Worm (Caenorhabditis elegans) whole organism, young adult: ENCODE data around the gene pqn-87.

ENCODE experiments used
- C06A6.2 ChIP-seq: fragments of 200-800 bp; sonication (Bioruptor generic); conservative IDR thresholded peaks from 2 replicates; pipeline ENCODE4 v1.3.6; 2022; ENCODE audit warnings: missing genetic modification characterization, missing compliant biosample characterization
- F10E7.11 ChIP-seq: sonication (generic microtip); optimal IDR thresholded peaks from 2 replicates; lab custom pipeline; 2017; ENCODE audit warnings: mild to moderate bottlenecking, missing genetic modification characterization, moderate library complexity, missing compliant biosample characterization
- F49E8.2 ChIP-seq: sonication (generic microtip); optimal IDR thresholded peaks from 3 replicates; lab custom pipeline; 2017; ENCODE audit warnings: missing genetic modification characterization, mild to moderate bottlenecking, missing compliant biosample characterization, antibody characterized with exemption, moderate library complexity; ENCODE audit not compliant: insufficient read depth
- F57A8.1 ChIP-seq: fragments of 200-800 bp; sonication (Bioruptor generic); optimal IDR thresholded peaks from 2 replicates; lab custom pipeline; 2018; ENCODE audit warnings: mild to moderate bottlenecking, missing genetic modification characterization, moderate library complexity, missing compliant biosample characterization
- K11D2.4 ChIP-seq: fragments of 200-800 bp; sonication (Bioruptor generic); IDR thresholded peaks from 2 replicates; pipeline ENCODE4 v1.3.6; 2022; ENCODE audit warnings: missing genetic modification reagents, missing genetic modification characterization, missing compliant biosample characterization
- K12H6.12 ChIP-seq: fragments of 200-800 bp; sonication (Bioruptor generic); optimal IDR thresholded peaks from 2 replicates; lab custom pipeline; 2018; ENCODE audit warnings: mild to moderate bottlenecking, missing genetic modification characterization, missing compliant biosample characterization
- T07F8.4 ChIP-seq: sonication (generic microtip); optimal IDR thresholded peaks from 2 replicates; lab custom pipeline; 2016; ENCODE audit warnings: mild to moderate bottlenecking, missing genetic modification characterization, moderate library complexity, missing compliant biosample characterization
- Y53F4B.3 ChIP-seq: fragments of 200-800 bp; sonication (Bioruptor generic); IDR thresholded peaks from 2 replicates; pipeline ENCODE4 v1.3.6; 2022; ENCODE audit warnings: missing genetic modification reagents, missing genetic modification characterization, missing compliant biosample characterization
- Y67H2A.10 ChIP-seq: fragments of 200-800 bp; sonication (Bioruptor generic); conservative IDR thresholded peaks from 2 replicates; pipeline ENCODE4 v1.3.6; 2022; ENCODE audit warnings: missing genetic modification reagents, missing genetic modification characterization, missing compliant biosample characterization
- aptf-3 ChIP-seq: fragments of 200-800 bp; sonication (Bioruptor generic); IDR thresholded peaks from 2 replicates; pipeline ENCODE4 v1.3.6; 2022; ENCODE audit warnings: missing genetic modification characterization, missing compliant biosample characterization
- atf-7 ChIP-seq: sonication (generic microtip); optimal IDR thresholded peaks from 2 replicates; lab custom pipeline; 2017; ENCODE audit warnings: mild to moderate bottlenecking, missing genetic modification characterization, missing compliant biosample characterization
- attf-5 ChIP-seq: fragments of 200-800 bp; sonication (Bioruptor generic); optimal IDR thresholded peaks from 2 replicates; lab custom pipeline; 2018; ENCODE audit warnings: mild to moderate bottlenecking, missing genetic modification characterization, missing compliant biosample characterization
- ccch-3 ChIP-seq: fragments of 200-800 bp; sonication (Bioruptor generic); optimal IDR thresholded peaks from 2 replicates; lab custom pipeline; 2018; ENCODE audit warnings: mild to moderate bottlenecking, missing genetic modification characterization, missing compliant biosample characterization
- cebp-1 ChIP-seq, 2 experiments: fragments of 200-800 bp in 1 of 2; sonication (Bioruptor generic) in 1 of 2; sonication (generic microtip) in 1 of 2; IDR thresholded peaks in 1 of 2; optimal IDR thresholded peaks in 1 of 2; 2 replicates each; pipeline versions ENCODE4 v1.3.6 to Lab custom; 2017 to 2022; ENCODE audit warnings: missing compliant biosample characterization in 2 of 2, missing genetic modification characterization in 2 of 2, mild to moderate bottlenecking in 1 of 2, missing genetic modification reagents in 1 of 2, moderate library complexity in 1 of 2
- cebp-2 ChIP-seq: fragments of 200-800 bp; sonication (Bioruptor generic); IDR thresholded peaks from 2 replicates; pipeline ENCODE4 v1.3.6; 2022; ENCODE audit warnings: missing genetic modification characterization, missing compliant biosample characterization
- ceh-58 ChIP-seq: fragments of 200-800 bp; sonication (Bioruptor generic); IDR thresholded peaks from 2 replicates; pipeline ENCODE4 v1.3.6; 2022; ENCODE audit warnings: missing genetic modification characterization, missing compliant biosample characterization
- chd-7 ChIP-seq: sonication (generic microtip); optimal IDR thresholded peaks from 2 replicates; lab custom pipeline; 2016; ENCODE audit warnings: mild to moderate bottlenecking, missing genetic modification characterization, moderate library complexity, missing compliant biosample characterization
- dox-1 ChIP-seq: fragments of 200-800 bp; sonication (Bioruptor generic); IDR thresholded peaks from 2 replicates; pipeline ENCODE4 v1.3.6; 2022; ENCODE audit warnings: missing genetic modification reagents, missing genetic modification characterization, missing compliant biosample characterization
- efl-1 ChIP-seq: fragments of 150-350 bp; optimal IDR thresholded peaks from 2 replicates; lab custom pipeline; 2014; ENCODE audit warnings: missing biosample characterization, missing genetic modification reagents, missing genetic modification characterization
- let-526 ChIP-seq: fragments of 200-800 bp; sonication (Bioruptor generic); IDR thresholded peaks from 2 replicates; pipeline ENCODE4 v1.3.6; 2022; ENCODE audit warnings: missing genetic modification reagents, missing genetic modification characterization, missing compliant biosample characterization
- let-607 ChIP-seq, 2 experiments: fragments of 200-800 bp in 1 of 2; sonication (Bioruptor generic) in 1 of 2; sonication (generic microtip) in 1 of 2; optimal IDR thresholded peaks; 2 replicates each; lab custom pipeline; 2016 to 2018; ENCODE audit warnings: mild to moderate bottlenecking in 2 of 2, missing compliant biosample characterization in 2 of 2, missing genetic modification characterization in 2 of 2, moderate library complexity in 2 of 2, missing genotype in 1 of 2
- lin-35 ChIP-seq, 3 experiments: fragments of 150-350 bp in 2 of 3; sonication (generic microtip) in 1 of 3; optimal IDR thresholded peaks; 2 replicates each; lab custom pipeline; 2014 to 2018; ENCODE audit warnings: missing biosample characterization in 3 of 3, missing genetic modification characterization in 3 of 3, missing genetic modification reagents in 3 of 3
- lin-54 ChIP-seq: fragments of 200-800 bp; sonication (Bioruptor generic); optimal IDR thresholded peaks from 2 replicates; lab custom pipeline; 2018; ENCODE audit warnings: mild to moderate bottlenecking, missing genetic modification characterization, missing compliant biosample characterization
- mel-28 ChIP-seq: sonication (generic microtip); optimal IDR thresholded peaks from 2 replicates; lab custom pipeline; 2016; ENCODE audit warnings: borderline replicate concordance, mild to moderate bottlenecking, missing genetic modification characterization, missing compliant biosample characterization
- mes-4 ChIP-seq: sonication (generic microtip); optimal IDR thresholded peaks from 2 replicates; lab custom pipeline; 2016; ENCODE audit warnings: missing genotype, missing genetic modification characterization, missing compliant biosample characterization
- mxl-1 ChIP-seq: sonication (generic microtip); optimal IDR thresholded peaks from 2 replicates; lab custom pipeline; 2016; ENCODE audit warnings: missing genetic modification characterization, missing compliant biosample characterization
- nfyb-1 ChIP-seq: fragments of 200-800 bp; sonication (Bioruptor generic); IDR thresholded peaks from 2 replicates; pipeline ENCODE4 v1.3.6; 2022; ENCODE audit warnings: missing genetic modification reagents, missing genetic modification characterization, missing compliant biosample characterization
- nhr-27 ChIP-seq: fragments of 200-800 bp; sonication (Bioruptor generic); optimal IDR thresholded peaks from 2 replicates; lab custom pipeline; 2018; ENCODE audit warnings: mild to moderate bottlenecking, missing genetic modification characterization, moderate library complexity, missing compliant biosample characterization
- nhr-80 ChIP-seq: sonication (generic microtip); optimal IDR thresholded peaks from 2 replicates; lab custom pipeline; 2016; ENCODE audit warnings: missing genetic modification characterization, missing compliant biosample characterization
- pbrm-1 ChIP-seq: fragments of 200-800 bp; sonication (Bioruptor generic); IDR thresholded peaks from 2 replicates; pipeline ENCODE4 v1.3.6; 2022; ENCODE audit warnings: missing genetic modification reagents, missing genetic modification characterization, missing compliant biosample characterization
- pha-4 ChIP-seq: fragments of 150-350 bp; sonication (generic microtip); optimal IDR thresholded peaks from 2 replicates; lab custom pipeline; 2014; ENCODE audit warnings: missing biosample characterization, missing genetic modification reagents, missing genetic modification characterization
- rpc-1 ChIP-seq, 2 experiments: fragments of 150-350 bp in 1 of 2; sonication (generic microtip) in 1 of 2; optimal IDR thresholded peaks; 2 replicates each; lab custom pipeline; 2014 to 2018; ENCODE audit warnings: missing biosample characterization in 1 of 2, missing genetic modification characterization in 1 of 2, missing genetic modification reagents in 1 of 2, missing genotype in 1 of 2
- snpc-4 ChIP-seq, 5 experiments: fragments of 150-350 bp in 1 of 5; sonication (generic microtip) in 4 of 5; optimal IDR thresholded peaks; 2 replicates each; lab custom pipeline; 2014 to 2018; ENCODE audit warnings: missing genetic modification characterization in 5 of 5, missing biosample characterization in 3 of 5, antibody characterized with exemption in 2 of 5, mild to moderate bottlenecking in 2 of 5, missing compliant biosample characterization in 2 of 5, missing genotype in 2 of 5, moderate library complexity in 2 of 5, missing genetic modification reagents in 1 of 5
- tbx-9 ChIP-seq: sonication (generic microtip); optimal IDR thresholded peaks from 2 replicates; lab custom pipeline; 2016; ENCODE audit warnings: borderline replicate concordance, missing genetic modification characterization, inconsistent platforms, missing compliant biosample characterization
- tlf-1 ChIP-seq: fragments of 200-800 bp; sonication (Bioruptor generic); optimal IDR thresholded peaks from 2 replicates; lab custom pipeline; 2018; ENCODE audit warnings: mild to moderate bottlenecking, missing genetic modification characterization, missing compliant biosample characterization
- unc-62 ChIP-seq: fragments of 150-350 bp; optimal IDR thresholded peaks from 2 replicates; lab custom pipeline; 2014; ENCODE audit warnings: missing biosample characterization, missing genetic modification reagents, missing genetic modification characterization
- ztf-22 ChIP-seq: fragments of 200-800 bp; sonication (Bioruptor generic); optimal IDR thresholded peaks from 2 replicates; lab custom pipeline; 2018; ENCODE audit warnings: mild to moderate bottlenecking, missing genetic modification characterization, moderate library complexity, missing compliant biosample characterization
- ztf-6 ChIP-seq: fragments of 200-800 bp; sonication (Bioruptor generic); IDR thresholded peaks from 2 replicates; pipeline ENCODE4 v1.3.6; 2022; ENCODE audit warnings: missing genetic modification reagents, missing genetic modification characterization, missing compliant biosample characterization

pqn-87 gene

DNA sequence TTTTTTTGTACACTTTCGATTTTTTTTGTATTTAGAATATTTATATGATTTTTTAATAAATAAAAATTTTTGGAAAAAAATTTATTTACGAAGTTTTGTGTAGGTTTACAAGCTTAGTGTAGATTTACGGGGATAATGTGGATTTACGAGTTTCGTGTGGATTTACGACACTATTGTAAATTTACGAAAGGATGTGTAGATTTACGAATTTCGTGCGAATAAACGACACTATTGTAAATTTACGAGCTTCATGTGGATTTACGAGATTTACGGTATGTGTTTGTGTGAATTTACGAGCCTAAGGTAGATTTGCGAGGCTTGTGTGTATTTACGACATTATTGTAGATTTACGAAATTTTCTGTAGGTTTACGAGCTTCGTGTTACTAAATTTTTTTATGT is 35.7 kb downstream of the pqn-87 start:
- TF ChIP-seq F49E8.2 (tag; lab: Kevin White, UChicago) (no peak), K12H6.12 (tag; lab: Kevin White, UChicago) (no peak), ceh-58 (GFP tag; lab: Robert Waterston, UW) (no peak), dox-1 (no peak), ztf-6 (GFP tag; lab: Robert Waterston, UW) (no peak), C06A6.2 (GFP tag; lab: Robert Waterston, UW) (no peak), pha-4 (tag; lab: Kevin White, UChicago) (no peak), nhr-27 (tag; lab: Kevin White, UChicago) (no peak), let-607 (tag; optimal IDR thresholded peaks at IDR 0.05; lab: Kevin White, UChicago) (no peak), cebp-2 (GFP tag; lab: Robert Waterston, UW) (no peak), F57A8.1 (GFP tag; lab: Kevin White, UChicago) (no peak), efl-1 (GFP tag; lab: Kevin White, UChicago) (no peak), K11D2.4 (GFP tag; lab: Robert Waterston, UW) (no peak), lin-35 (GFP tag; optimal IDR thresholded peaks at IDR 0.05; lab: Kevin White, UChicago) (no peak), rpc-1 (optimal IDR thresholded peaks at IDR 0.05; lab: Kevin White, UChicago) (no peak), rpc-1 (tag; optimal IDR thresholded peaks at IDR 0.05; lab: Kevin White, UChicago) (no peak), ztf-22 (GFP tag; lab: Kevin White, UChicago) (no peak), tlf-1 (GFP tag; lab: Kevin White, UChicago) (no peak), let-526 (no peak), mel-28 (tag; lab: Kevin White, UChicago) (no peak), mxl-1 (tag; lab: Kevin White, UChicago) (no peak)

DNA sequence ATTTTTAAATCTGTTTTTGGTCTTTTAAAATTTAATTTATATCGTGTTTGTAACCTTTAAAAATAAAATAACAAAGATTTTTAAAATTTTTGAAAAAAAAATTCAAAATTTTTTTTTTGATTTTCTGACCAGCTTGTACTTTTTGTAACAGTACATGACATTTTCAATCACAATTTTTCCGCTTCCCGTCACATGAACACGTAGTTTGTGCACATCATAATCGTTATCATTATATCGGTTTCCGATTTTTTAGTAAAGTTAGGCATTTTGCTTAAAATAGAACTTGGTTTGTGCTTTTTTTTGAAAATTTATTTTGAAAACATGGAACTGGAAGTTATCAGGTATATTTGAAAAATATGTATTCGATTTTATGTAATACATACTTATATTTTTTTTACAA is 38.2 kb downstream of the pqn-87 start:
- TF ChIP-seq pha-4 (tag; lab: Kevin White, UChicago) (no peak), tlf-1 (GFP tag; lab: Kevin White, UChicago) (no peak), ccch-3 (GFP tag; lab: Kevin White, UChicago) (no peak), F10E7.11 (tag; lab: Kevin White, UChicago) (no peak), chd-7 (no peak), lin-35 (GFP tag; optimal IDR thresholded peaks at IDR 0.05; lab: Kevin White, UChicago) (no peak), T07F8.4 (no peak), lin-54 (no peak), tbx-9 (tag; lab: Kevin White, UChicago) (no peak), snpc-4 (GFP tag; optimal IDR thresholded peaks at IDR 0.05; lab: Kevin White, UChicago) (no peak), snpc-4 (tag; optimal IDR thresholded peaks at IDR 0.05; lab: Kevin White, UChicago) (no peak), nfyb-1 (no peak), pbrm-1 (GFP tag; lab: Robert Waterston, UW) (no peak), aptf-3 (GFP tag; lab: Robert Waterston, UW) (no peak), Y67H2A.10 (no peak), Y53F4B.3 (GFP tag; lab: Robert Waterston, UW) (no peak), mes-4 (tag; lab: Kevin White, UChicago) (no peak)

DNA sequence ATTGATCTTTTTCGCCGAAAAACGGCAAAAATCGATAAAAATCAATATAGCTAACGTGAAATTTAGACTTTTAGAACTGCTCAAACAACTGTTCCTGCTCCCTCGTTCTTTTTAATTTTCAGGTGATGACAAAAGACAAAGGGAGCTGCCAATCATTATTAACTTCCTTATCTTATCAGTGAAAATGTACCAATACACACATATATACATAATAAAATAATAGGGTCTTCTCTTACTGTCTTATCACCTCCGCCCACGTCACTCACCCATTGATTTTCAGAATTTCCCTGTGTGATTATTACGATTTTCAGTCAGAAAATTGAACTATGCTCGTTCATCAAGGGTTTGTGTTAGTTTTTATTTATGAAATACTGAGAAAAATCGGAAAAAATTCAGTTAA is 39.2 kb downstream of the pqn-87 start, which contains the start of gene Y57A10A.14:
Gene Y57A10A.14, plus strand, starts transcription at position 228 of the 400 bp plus-strand sequence.
- peak; percentile 34 for TF ChIP-seq atf-7
- TF ChIP-seq nhr-80: peak; percentile 78
- TF ChIP-seq mes-4 (tag; lab: Kevin White, UChicago): no peak
- no peak for TF ChIP-seq tlf-1 (GFP tag; lab: Kevin White, UChicago)
- TF ChIP-seq unc-62: peak; percentile 79
- no peak for TF ChIP-seq cebp-1 (GFP tag; IDR thresholded peaks at IDR 0.05; lab: Robert Waterston, UW)
- TF ChIP-seq cebp-1 (tag; optimal IDR thresholded peaks at IDR 0.05; lab: Kevin White, UChicago): peak; percentile 15
- peak in 1 of 2 experiments; percentile 57 for TF ChIP-seq let-607 (tag; optimal IDR thresholded peaks at IDR 0.05; lab: Kevin White, UChicago)
- TF ChIP-seq attf-5 (GFP tag; lab: Kevin White, UChicago): no peak
- TF ChIP-seq, all 124 proteins: peak for 5
